Fruit fly (Drosophila melanogaster): ENCODE measurements around the gene PolI.

The PolI gene

dm6 chr3R:8269740-8270139 is 36.4 kb downstream of the PolI start, which contains the start of gene CG9630 (continued):
- peak; percentile 75 for TF ChIP-seq Sry-δ (GFP tag; optimal IDR thresholded peaks at IDR 0.05)
- peak; percentile 100 for TF ChIP-seq CG9215 (GFP tag; IDR thresholded peaks at IDR 0.05)
- no peak for TF ChIP-seq sd (tag; optimal IDR thresholded peaks at IDR 0.05)
- no peak for TF ChIP-seq kah (GFP tag; optimal IDR thresholded peaks at IDR 0.05)
- no peak for TF ChIP-seq CG7271 (tag; optimal IDR thresholded peaks at IDR 0.05)
- TF ChIP-seq CG7928 (GFP tag; optimal IDR thresholded peaks at IDR 0.05) = peak; percentile 13
- TF ChIP-seq zen (tag; optimal IDR thresholded peaks at IDR 0.05) = peak; percentile 18
- no peak for TF ChIP-seq CG14014 (GFP tag; IDR thresholded peaks at IDR 0.05)
- TF ChIP-seq hkb (optimal IDR thresholded peaks at IDR 0.05) = peak; percentile 48
- TF ChIP-seq hkb (GFP tag; IDR thresholded peaks at IDR 0.05) = no peak
- TF ChIP-seq mld (GFP tag; IDR thresholded peaks at IDR 0.05; ENCODE audit: partially characterized antibody) = 0 out of 3 replicates have a peak, but pooled peaks have one; percentile 37
- no peak for TF ChIP-seq slbo (GFP tag; IDR thresholded peaks at IDR 0.05)
- TF ChIP-seq caup (GFP tag; optimal IDR thresholded peaks at IDR 0.05; ENCODE audit: severe bottlenecking) = no peak
- no peak for TF ChIP-seq cwo (GFP tag; optimal IDR thresholded peaks at IDR 0.05)
- TF ChIP-seq ERR (GFP tag; optimal IDR thresholded peaks at IDR 0.05) = no peak
- TF ChIP-seq ATbp (GFP tag; optimal IDR thresholded peaks at IDR 0.05) = no peak
- peak; percentile 47 for TF ChIP-seq CG2129 (GFP tag; IDR thresholded peaks at IDR 0.05; ENCODE audit: partially characterized antibody)
- TF ChIP-seq Xbp1 (GFP tag; optimal IDR thresholded peaks at IDR 0.05) = no peak
- no peak for TF ChIP-seq B-H2 (GFP tag; optimal IDR thresholded peaks at IDR 0.05)
- no peak for TF ChIP-seq croc (GFP tag; conservative IDR thresholded peaks at IDR 0.05)
- TF ChIP-seq CG15011 (GFP tag; optimal IDR thresholded peaks at IDR 0.05) = no peak
- peak; percentile 58 for TF ChIP-seq CG14710 (tag; optimal IDR thresholded peaks at IDR 0.05)
- TF ChIP-seq dysf (GFP tag; IDR thresholded peaks at IDR 0.05) = no peak
- peak; percentile 40 for TF ChIP-seq CTCF (GFP tag; optimal IDR thresholded peaks at IDR 0.05)
- TF ChIP-seq run (tag; optimal IDR thresholded peaks at IDR 0.05) = peak; percentile 86
- TF ChIP-seq Sox100B (GFP tag; optimal IDR thresholded peaks at IDR 0.05) = no peak
- TF ChIP-seq CG10267 (tag; optimal IDR thresholded peaks at IDR 0.05) = peak; percentile 52
- peak; percentile 74 for TF ChIP-seq bbx (GFP tag; IDR thresholded peaks at IDR 0.05; ENCODE audit: partially characterized antibody)
- TF ChIP-seq dimm (GFP tag; IDR thresholded peaks at IDR 0.05) = no peak
- peak; percentile 66 for TF ChIP-seq phol (tag; optimal IDR thresholded peaks at IDR 0.05)
- TF ChIP-seq ash1 (GFP tag; optimal IDR thresholded peaks at IDR 0.05) = no peak
- TF ChIP-seq CG9876 (GFP tag; optimal IDR thresholded peaks at IDR 0.05) = no peak
- no peak for TF ChIP-seq pan (optimal IDR thresholded peaks at IDR 0.05)
- no peak for TF ChIP-seq pan (GFP tag; optimal IDR thresholded peaks at IDR 0.05 in 1 of 2, IDR thresholded peaks at IDR 0.05 in 1 of 2)
- no peak for TF ChIP-seq CkIIα-i1 (GFP tag; IDR thresholded peaks at IDR 0.05)
- no peak for TF ChIP-seq CG7745 (tag; optimal IDR thresholded peaks at IDR 0.05)
- no peak for TF ChIP-seq CG13624 (GFP tag; optimal IDR thresholded peaks at IDR 0.05)
- no peak for TF ChIP-seq ttk (GFP tag; IDR thresholded peaks at IDR 0.05)
- peak; percentile 100 for TF ChIP-seq E2f2 (GFP tag; IDR thresholded peaks at IDR 0.05)
- no peak for TF ChIP-seq CG13296 (GFP tag; optimal IDR thresholded peaks at IDR 0.05)
- no peak for TF ChIP-seq Sry-β (GFP tag; optimal IDR thresholded peaks at IDR 0.05)
- no peak for TF ChIP-seq Camta (GFP tag; optimal IDR thresholded peaks at IDR 0.05)
- TF ChIP-seq Vsx1 (GFP tag; optimal IDR thresholded peaks at IDR 0.05) = no peak
- TF ChIP-seq CG3838 (GFP tag; optimal IDR thresholded peaks at IDR 0.05) = no peak
- TF ChIP-seq CG4707 (GFP tag; optimal IDR thresholded peaks at IDR 0.05) = no peak
- no peak for TF ChIP-seq CG31441 (GFP tag; IDR thresholded peaks at IDR 0.05)
- TF ChIP-seq Hmr (GFP tag; optimal IDR thresholded peaks at IDR 0.05) = no peak
- no peak for TF ChIP-seq CG33557 (GFP tag; optimal IDR thresholded peaks at IDR 0.05)
- TF ChIP-seq Adf1 (GFP tag; IDR thresholded peaks at IDR 0.05) = 0 out of 2 replicates have a peak, but pooled peaks have one; percentile 16
- no peak for TF ChIP-seq fd96Cb (tag; optimal IDR thresholded peaks at IDR 0.05)
- TF ChIP-seq CG11504 (tag; optimal IDR thresholded peaks at IDR 0.05) = no peak
- TF ChIP-seq nerfin-1 (tag; optimal IDR thresholded peaks at IDR 0.05) = no peak
